Fruit fly (Drosophila melanogaster) whole organism, prepupa: ENCODE data around the gene CG17344.

ENCODE experiments used
- Blimp-1 ChIP-seq: fragments of 200-800 bp; sonication (Bioruptor generic); optimal IDR thresholded peaks from 3 replicates; lab custom pipeline; 2017; ENCODE audit warnings: missing biosample characterization, missing genetic modification characterization, mild to moderate bottlenecking, moderate library complexity, missing genetic modification reagents
- CG16779 ChIP-seq: fragments of 200-800 bp; sonication (Bioruptor generic); optimal IDR thresholded peaks from 3 replicates; lab custom pipeline; 2017; ENCODE audit warnings: missing biosample characterization, mild to moderate bottlenecking, missing genetic modification characterization
- Eip93F ChIP-seq: fragments of 200-800 bp; sonication (Bioruptor generic); optimal IDR thresholded peaks from 2 replicates; lab custom pipeline; 2016; ENCODE audit warnings: missing biosample characterization, mild to moderate bottlenecking, missing genetic modification characterization
- achi ChIP-seq: fragments of 200-800 bp; sonication (Bioruptor generic); optimal IDR thresholded peaks from 3 replicates; lab custom pipeline; 2016; ENCODE audit warnings: missing biosample characterization, missing genetic modification characterization
- cyc ChIP-seq: fragments of 200-800 bp; sonication (Bioruptor generic); optimal IDR thresholded peaks from 3 replicates; lab custom pipeline; 2016; ENCODE audit warnings: missing biosample characterization, missing genetic modification characterization
- dsx ChIP-seq: fragments of 200-800 bp; optimal IDR thresholded peaks from 3 replicates; lab custom pipeline; 2019; ENCODE audit warnings: missing biosample characterization, mild to moderate bottlenecking, missing genetic modification characterization, moderate library complexity; ENCODE audit not compliant: poor library complexity, severe bottlenecking
- eg ChIP-seq: fragments of 200-800 bp; sonication (Bioruptor generic); IDR thresholded peaks from 3 replicates; pipeline ENCODE4 v1.3.6; 2022; ENCODE audit warnings: missing biosample characterization, missing genetic modification characterization
- fd59A ChIP-seq: fragments of 200-800 bp; sonication (Bioruptor generic); optimal IDR thresholded peaks from 2 replicates; lab custom pipeline; 2017; ENCODE audit warnings: missing biosample characterization, mild to moderate bottlenecking, missing genetic modification characterization, missing genetic modification reagents

DNA sequence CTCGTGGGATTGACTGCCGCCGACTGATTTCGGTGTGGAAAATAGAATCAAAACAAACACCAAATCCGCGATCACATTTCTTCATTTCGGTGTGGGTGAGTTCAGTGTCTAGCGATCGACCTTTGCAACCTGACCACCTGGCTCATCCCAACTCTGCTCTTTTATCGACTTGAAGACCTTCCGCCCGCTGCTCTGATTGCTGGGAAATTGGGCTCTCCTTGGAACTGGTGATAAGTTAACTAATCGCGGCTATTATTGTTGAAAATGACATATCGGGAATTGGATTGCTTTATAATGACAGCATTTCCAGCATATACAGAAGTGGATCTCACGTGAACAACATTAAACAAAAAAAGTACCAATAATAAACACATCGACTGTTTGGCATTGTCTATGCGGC lies 4.5 kb upstream of the CG17344 start:
- no peak for TF ChIP-seq cyc (GFP tag; lab: Kevin White, UChicago)
- no peak for TF ChIP-seq eg
- TF ChIP-seq Eip93F (GFP tag; lab: Kevin White, UChicago): no peak
- no peak for TF ChIP-seq dsx (GFP tag; lab: Kevin White, UChicago)
- no peak for TF ChIP-seq Blimp-1 (GFP tag; lab: Kevin White, UChicago)
- no peak for TF ChIP-seq CG16779 (tag; lab: Kevin White, UChicago)
- no peak for TF ChIP-seq achi (GFP tag; lab: Kevin White, UChicago)
- no peak for TF ChIP-seq fd59A (GFP tag; lab: Kevin White, UChicago)
